Fruit fly (Drosophila melanogaster) whole organism, wandering third instar larva: ENCODE measurements around the gene mib1.

Experiments
- Abd-B ChIP-seq: fragments of >200 bp; optimal IDR thresholded peaks from 2 replicates; lab custom pipeline; 2017; ENCODE audit warnings: missing biosample characterization, missing genetic modification characterization
- CG32264 ChIP-seq: fragments of 200-800 bp; sonication (Bioruptor generic); optimal IDR thresholded peaks from 2 replicates; lab custom pipeline; 2016; ENCODE audit warnings: missing biosample characterization, missing genetic modification characterization
- CG9705 ChIP-seq: fragments of 200-800 bp; sonication (Bioruptor generic); optimal IDR thresholded peaks from 2 replicates; lab custom pipeline; 2018; ENCODE audit warnings: missing biosample characterization, mild to moderate bottlenecking, missing genetic modification characterization
- CrebA ChIP-seq: fragments of 200-800 bp; sonication (Bioruptor generic); optimal IDR thresholded peaks from 2 replicates; lab custom pipeline; 2016; ENCODE audit warnings: missing biosample characterization, mild to moderate bottlenecking, missing genetic modification characterization, borderline replicate concordance
- Dfd ChIP-seq: fragments of >200 bp; optimal IDR thresholded peaks from 2 replicates; lab custom pipeline; 2017; ENCODE audit warnings: missing biosample characterization, missing genetic modification characterization
- Dif ChIP-seq: fragments of 200-275, 200-300 bp; sonication (Bioruptor generic); optimal IDR thresholded peaks from 2 replicates; lab custom pipeline; 2018; ENCODE audit warnings: missing biosample characterization, missing genetic modification characterization; ENCODE audit not compliant: partially characterized antibody
- GATAd ChIP-seq: sonication (Bioruptor generic); optimal IDR thresholded peaks from 2 replicates; lab custom pipeline; 2016; ENCODE audit warnings: missing biosample characterization, missing genetic modification characterization
- HLH106 ChIP-seq: fragments of 200-800 bp; optimal IDR thresholded peaks from 3 replicates; lab custom pipeline; 2019; ENCODE audit warnings: missing biosample characterization, mild to moderate bottlenecking, missing genetic modification characterization, moderate library complexity
- Hnf4 ChIP-seq: fragments of 200-800 bp; sonication (Bioruptor generic); optimal IDR thresholded peaks from 2 replicates; lab custom pipeline; 2016; ENCODE audit warnings: missing biosample characterization, mild to moderate bottlenecking, missing genetic modification characterization
- Hr78 ChIP-seq: fragments of >200 bp; optimal IDR thresholded peaks from 2 replicates; lab custom pipeline; 2017; ENCODE audit warnings: missing biosample characterization, missing genetic modification characterization
- Hr83 ChIP-seq: fragments of 200-300 bp; sonication (Bioruptor generic); optimal IDR thresholded peaks from 2 replicates; lab custom pipeline; 2016; ENCODE audit warnings: missing biosample characterization, mild to moderate bottlenecking, missing genetic modification characterization, moderate library complexity; ENCODE audit not compliant: poor library complexity, severe bottlenecking
- Jra ChIP-seq: sonication (Bioruptor generic); optimal IDR thresholded peaks from 2 replicates; lab custom pipeline; 2016; ENCODE audit warnings: missing biosample characterization, missing genetic modification characterization
- Mio ChIP-seq: sonication (Bioruptor generic); optimal IDR thresholded peaks from 2 replicates; lab custom pipeline; 2016; ENCODE audit warnings: missing biosample characterization, missing genetic modification characterization
- Myc ChIP-seq: fragments of >200 bp; optimal IDR thresholded peaks from 2 replicates; lab custom pipeline; 2017
- N ChIP-seq: fragments of >200 bp; optimal IDR thresholded peaks from 2 replicates; lab custom pipeline; 2018; ENCODE audit warnings: missing biosample characterization, missing external identifiers, missing genetic modification characterization
- OdsH ChIP-seq: fragments of 200-800 bp; sonication (Bioruptor generic); optimal IDR thresholded peaks from 2 replicates; lab custom pipeline; 2016; ENCODE audit warnings: missing biosample characterization, mild to moderate bottlenecking, missing genetic modification characterization
- Rel ChIP-seq, 2 experiments: fragments of 200-800 bp; sonication (Bioruptor generic) in 1 of 2; optimal IDR thresholded peaks; 2 replicates in 1 of 2; 3 replicates in 1 of 2; lab custom pipeline; 2016 to 2019; ENCODE audit warnings: mild to moderate bottlenecking in 2 of 2, missing biosample characterization in 2 of 2, missing genetic modification characterization in 2 of 2, moderate library complexity in 1 of 2
- Sp1 ChIP-seq: fragments of 200-800 bp; sonication (Bioruptor generic); optimal IDR thresholded peaks from 3 replicates; lab custom pipeline; 2019; ENCODE audit warnings: missing biosample characterization, mild to moderate bottlenecking, missing genetic modification characterization, moderate library complexity
- Vsx2 ChIP-seq: fragments of 200-300, 225-300 bp; sonication (Bioruptor generic); optimal IDR thresholded peaks from 2 replicates; lab custom pipeline; 2018; ENCODE audit warnings: missing biosample characterization, missing genetic modification characterization; ENCODE audit not compliant: partially characterized antibody
- br ChIP-seq: fragments of 200-800 bp; sonication (Bioruptor generic); optimal IDR thresholded peaks from 2 replicates; lab custom pipeline; 2016; ENCODE audit warnings: missing biosample characterization, missing genetic modification characterization
- brk ChIP-seq: fragments of 200-800 bp; sonication (Bioruptor generic); optimal IDR thresholded peaks from 2 replicates; lab custom pipeline; 2016; ENCODE audit warnings: missing biosample characterization, mild to moderate bottlenecking, missing genetic modification characterization
- dl ChIP-seq, 2 experiments: fragments of 175-275, 200-275 bp in 1 of 2; fragments of 200-275 bp in 1 of 2; sonication (Bioruptor generic); optimal IDR thresholded peaks; lab custom pipeline; 2018; ENCODE audit warnings: mild to moderate bottlenecking in 2 of 2, missing biosample characterization in 2 of 2, missing genetic modification characterization in 2 of 2, moderate library complexity in 2 of 2; ENCODE audit not compliant: partially characterized antibody in 2 of 2, insufficient read depth in 1 of 2
- dmrt93B ChIP-seq: fragments of 200-800 bp; sonication (Bioruptor generic); optimal IDR thresholded peaks from 2 replicates; lab custom pipeline; 2018; ENCODE audit warnings: missing biosample characterization, mild to moderate bottlenecking, missing genetic modification characterization
- dsf ChIP-seq: sonication (Bioruptor generic); optimal IDR thresholded peaks from 2 replicates; lab custom pipeline; 2016; ENCODE audit warnings: missing biosample characterization, missing genetic modification characterization, borderline replicate concordance
- ey ChIP-seq: fragments of 200-800 bp; sonication (Bioruptor generic); optimal IDR thresholded peaks from 2 replicates; lab custom pipeline; 2016; ENCODE audit warnings: missing biosample characterization, missing genetic modification characterization
- foxo ChIP-seq, 2 experiments: fragments of 200-800 bp; sonication (Bioruptor generic); optimal IDR thresholded peaks; 2 replicates in 1 of 2; 3 replicates in 1 of 2; lab custom pipeline; 2016 to 2017; ENCODE audit warnings: missing biosample characterization in 2 of 2, missing genetic modification characterization in 2 of 2
- fru ChIP-seq: fragments of 200-800 bp; sonication (Bioruptor generic); optimal IDR thresholded peaks from 3 replicates; lab custom pipeline; 2016; ENCODE audit warnings: missing biosample characterization, mild to moderate bottlenecking, missing genetic modification characterization
- h ChIP-seq: fragments of 200-800 bp; sonication (Bioruptor generic); optimal IDR thresholded peaks from 3 replicates; lab custom pipeline; 2016; ENCODE audit warnings: missing biosample characterization, mild to moderate bottlenecking, missing genetic modification characterization
- jim ChIP-seq: fragments of 175-275, 200-325 bp; sonication (Bioruptor generic); optimal IDR thresholded peaks from 2 replicates; lab custom pipeline; 2016; ENCODE audit warnings: missing biosample characterization, mild to moderate bottlenecking, missing genetic modification characterization
- lola ChIP-seq: fragments of >200 bp; optimal IDR thresholded peaks from 2 replicates; lab custom pipeline; 2017; ENCODE audit warnings: missing biosample characterization, missing genetic modification characterization
- pan ChIP-seq: fragments of >200 bp; optimal IDR thresholded peaks from 2 replicates; lab custom pipeline; 2017
- psq ChIP-seq: fragments of 200-800 bp; sonication (Bioruptor generic); optimal IDR thresholded peaks from 3 replicates; lab custom pipeline; 2017; ENCODE audit warnings: missing biosample characterization, mild to moderate bottlenecking, missing genetic modification characterization, moderate library complexity
- rgr ChIP-seq: fragments of 200-800 bp; sonication (Bioruptor generic); optimal IDR thresholded peaks from 3 replicates; lab custom pipeline; 2016; ENCODE audit warnings: missing biosample characterization, mild to moderate bottlenecking, missing genetic modification characterization
- sage ChIP-seq: fragments of 200-800 bp; sonication (Bioruptor generic); optimal IDR thresholded peaks from 2 replicates; lab custom pipeline; 2016; ENCODE audit warnings: missing biosample characterization, mild to moderate bottlenecking, missing genetic modification characterization
- sv ChIP-seq: fragments of 200-800 bp; sonication (Bioruptor generic); optimal IDR thresholded peaks from 3 replicates; lab custom pipeline; 2016; ENCODE audit warnings: missing biosample characterization, missing genetic modification characterization
- tai ChIP-seq: sonication (Bioruptor generic); optimal IDR thresholded peaks from 2 replicates; lab custom pipeline; 2016; ENCODE audit warnings: missing biosample characterization, missing genetic modification characterization
- usp ChIP-seq: fragments of >200 bp; optimal IDR thresholded peaks from 2 replicates; lab custom pipeline; 2017; ENCODE audit warnings: missing biosample characterization, missing genetic modification characterization
- woc ChIP-seq: sonication (Bioruptor generic); optimal IDR thresholded peaks from 2 replicates; lab custom pipeline; 2016; ENCODE audit warnings: missing biosample characterization, mild to moderate bottlenecking, missing genetic modification characterization

The mib1 gene

dm6 chr3L:16045831-16046336 lies 34.3 kb upstream of the mib1 start:
- TF ChIP-seq sv (GFP tag; lab: Kevin White, UChicago) (peak; percentile 95), usp (GFP tag; lab: Kevin White, UChicago) (no peak), CrebA (GFP tag; lab: Kevin White, UChicago) (peak; percentile 96), tai (GFP tag; lab: Kevin White, UChicago) (peak; percentile 90), Jra (GFP tag; lab: Kevin White, UChicago) (peak; percentile 91), Abd-B (GFP tag; lab: Kevin White, UChicago) (no peak), sage (GFP tag; lab: Kevin White, UChicago) (peak; percentile 94), GATAd (GFP tag; lab: Kevin White, UChicago) (peak; percentile 50), CG32264 (GFP tag; lab: Kevin White, UChicago) (peak; percentile 95), Hr78 (GFP tag; lab: Kevin White, UChicago) (no peak), N (GFP tag; lab: Kevin White, UChicago) (no peak), CG9705 (peak; percentile 87), dmrt93B (peak; percentile 71), dl (GFP tag; optimal IDR thresholded peaks at IDR 0.05; lab: Kevin White, UChicago; ENCODE audit: insufficient read depth in 1 of 2, partially characterized antibody in 2 of 2) (no peak), fru (GFP tag; lab: Kevin White, UChicago) (peak; percentile 97), ey (GFP tag; lab: Kevin White, UChicago) (peak; percentile 97), Myc (lab: Kevin White, UChicago) (no peak), Rel (GFP tag; optimal IDR thresholded peaks at IDR 0.05; lab: Kevin White, UChicago) (peak; percentile 94), Rel (tag; optimal IDR thresholded peaks at IDR 0.05; lab: Kevin White, UChicago) (peak; percentile 94), OdsH (GFP tag; lab: Kevin White, UChicago) (peak; percentile 97), Mio (GFP tag; lab: Kevin White, UChicago) (peak; percentile 82), Vsx2 (GFP tag; lab: Kevin White, UChicago) (no peak), rgr (GFP tag; lab: Kevin White, UChicago) (peak; percentile 98), Hnf4 (GFP tag; lab: Kevin White, UChicago) (peak; percentile 95), pan (lab: Kevin White, UChicago) (no peak), h (GFP tag; lab: Kevin White, UChicago) (peak; percentile 98), Dif (GFP tag; lab: Kevin White, UChicago) (no peak), HLH106 (tag; lab: Kevin White, UChicago) (peak; percentile 96), br (GFP tag; lab: Kevin White, UChicago) (peak; percentile 98), Dfd (GFP tag; lab: Kevin White, UChicago) (no peak), lola (GFP tag; lab: Kevin White, UChicago) (no peak), Sp1 (GFP tag; lab: Kevin White, UChicago) (peak; percentile 97), dsf (peak; percentile 90), brk (GFP tag; lab: Kevin White, UChicago) (peak; percentile 98), woc (GFP tag; lab: Kevin White, UChicago) (peak; percentile 99), foxo (GFP tag; optimal IDR thresholded peaks at IDR 0.05; lab: Kevin White, UChicago) (peak; percentile 88 to 97), psq (GFP tag; lab: Kevin White, UChicago) (peak; percentile 95), jim (GFP tag; lab: Kevin White, UChicago) (peak; percentile 2), Hr83 (peak; percentile 69)

dm6 chr3L:16045083-16045830 lies 33.6 kb upstream of the mib1 start:
- TF ChIP-seq Dif (GFP tag; lab: Kevin White, UChicago), result no peak
- peak; percentile 17 for TF ChIP-seq fru (GFP tag; lab: Kevin White, UChicago)
- no peak for TF ChIP-seq psq (GFP tag; lab: Kevin White, UChicago)
- TF ChIP-seq Jra (GFP tag; lab: Kevin White, UChicago), result no peak
- no peak for TF ChIP-seq Mio (GFP tag; lab: Kevin White, UChicago)
- no peak for TF ChIP-seq woc (GFP tag; lab: Kevin White, UChicago)
- TF ChIP-seq Hr83, result no peak
- no peak for TF ChIP-seq pan (lab: Kevin White, UChicago)
- TF ChIP-seq h (GFP tag; lab: Kevin White, UChicago), result peak; percentile 48
- no peak for TF ChIP-seq foxo (GFP tag; optimal IDR thresholded peaks at IDR 0.05; lab: Kevin White, UChicago)
- no peak for TF ChIP-seq dl (GFP tag; optimal IDR thresholded peaks at IDR 0.05; lab: Kevin White, UChicago; ENCODE audit: insufficient read depth in 1 of 2, partially characterized antibody in 2 of 2)
- TF ChIP-seq GATAd (GFP tag; lab: Kevin White, UChicago), result no peak
- no peak for TF ChIP-seq Vsx2 (GFP tag; lab: Kevin White, UChicago)
- no peak for TF ChIP-seq tai (GFP tag; lab: Kevin White, UChicago)
- TF ChIP-seq Dfd (GFP tag; lab: Kevin White, UChicago), result no peak
- TF ChIP-seq Hr78 (GFP tag; lab: Kevin White, UChicago), result no peak
- no peak for TF ChIP-seq jim (GFP tag; lab: Kevin White, UChicago)
- peak; percentile 8 for TF ChIP-seq rgr (GFP tag; lab: Kevin White, UChicago)
- TF ChIP-seq dsf, result no peak
- TF ChIP-seq usp (GFP tag; lab: Kevin White, UChicago), result no peak
- no peak for TF ChIP-seq Sp1 (GFP tag; lab: Kevin White, UChicago)
- TF ChIP-seq OdsH (GFP tag; lab: Kevin White, UChicago), result peak; percentile 58
- TF ChIP-seq Rel (GFP tag; optimal IDR thresholded peaks at IDR 0.05; lab: Kevin White, UChicago), result no peak
- TF ChIP-seq Rel (tag; optimal IDR thresholded peaks at IDR 0.05; lab: Kevin White, UChicago), result peak; percentile 10
- no peak for TF ChIP-seq HLH106 (tag; lab: Kevin White, UChicago)
- TF ChIP-seq, all 38 proteins: peak for 5
